Worm (Caenorhabditis elegans): ENCODE data around the gene C16C4.1.

The C16C4.1 gene

ce11 chrII:1884635-1885034 lies 9.4 kb upstream of the C16C4.1 start, which contains the start of gene math-6:
Gene math-6 (minus strand): TSS chrII:1884735.
- no peak for TF ChIP-seq nhr-237 (tag; optimal IDR thresholded peaks at IDR 0.05)
- no peak for TF ChIP-seq nhr-12 (tag; optimal IDR thresholded peaks at IDR 0.05)
- no peak for TF ChIP-seq nhr-10 (tag; optimal IDR thresholded peaks at IDR 0.05)
- no peak for TF ChIP-seq unc-62 (GFP tag; optimal IDR thresholded peaks at IDR 0.05)
- TF ChIP-seq ZK546.5 (tag; optimal IDR thresholded peaks at IDR 0.05), result no peak
- TF ChIP-seq lin-39 (tag; optimal IDR thresholded peaks at IDR 0.05), result no peak
- no peak for TF ChIP-seq blmp-1 (tag; optimal IDR thresholded peaks at IDR 0.05; ENCODE audit: insufficient read depth)
- no peak for TF ChIP-seq fos-1 (tag; optimal IDR thresholded peaks at IDR 0.05)

- TF ChIP-seq fos-1 (tag; optimal IDR thresholded peaks at IDR 0.05), result no peak
Measured at ce11 chrII:1886379-1886778, 7.6 kb upstream of the C16C4.1 start, which contains the start of gene math-7. Gene math-7 (minus strand): TSS chrII:1886479.

ce11 chrII:1889071-1889470 lies 4.9 kb upstream of the C16C4.1 start, which contains the start of gene math-8:
Gene math-8 (minus strand): TSS chrII:1889171.
- no peak for TF ChIP-seq lin-39 (tag; optimal IDR thresholded peaks at IDR 0.05)

ce11 chrII:1890682-1891081 lies 3.3 kb upstream of the C16C4.1 start, which contains the start of gene math-9:
Gene math-9 (minus strand): TSS chrII:1890782.
- TF ChIP-seq nhr-23 (tag; optimal IDR thresholded peaks at IDR 0.05), result no peak
- no peak for TF ChIP-seq Y55F3AM.14 (GFP tag; optimal IDR thresholded peaks at IDR 0.05)
- no peak for TF ChIP-seq peb-1 (tag; optimal IDR thresholded peaks at IDR 0.05)
- TF ChIP-seq R02D3.7 (tag; optimal IDR thresholded peaks at IDR 0.05), result no peak
- TF ChIP-seq snpc-4 (tag; optimal IDR thresholded peaks at IDR 0.05), result no peak
- no peak for TF ChIP-seq nhr-129 (tag; optimal IDR thresholded peaks at IDR 0.05)
- TF ChIP-seq skn-1 (tag; optimal IDR thresholded peaks at IDR 0.05), result no peak
- no peak for TF ChIP-seq nhr-77 (tag; optimal IDR thresholded peaks at IDR 0.05)
- no peak for TF ChIP-seq alr-1 (tag; optimal IDR thresholded peaks at IDR 0.05)
- no peak for TF ChIP-seq nhr-237 (tag; optimal IDR thresholded peaks at IDR 0.05)
- no peak for TF ChIP-seq nhr-6 (tag; optimal IDR thresholded peaks at IDR 0.05)
- no peak for TF ChIP-seq dmd-4 (tag; optimal IDR thresholded peaks at IDR 0.05)

- TF ChIP-seq nhr-21 (tag; optimal IDR thresholded peaks at IDR 0.05), result no peak
- no peak for TF ChIP-seq ZK546.5 (tag; optimal IDR thresholded peaks at IDR 0.05)
- no peak for TF ChIP-seq nhr-6 (tag; optimal IDR thresholded peaks at IDR 0.05)
Measured at ce11 chrII:1895278-1895677, 1.3 kb downstream of the C16C4.1 start, which contains the start of gene C46F9.5. Gene C46F9.5 (plus strand): TSS chrII:1895578.

- TF ChIP-seq sem-4 (tag; optimal IDR thresholded peaks at IDR 0.05) (no peak), elt-1 (tag; optimal IDR thresholded peaks at IDR 0.05) (no peak), sma-9 (GFP tag; optimal IDR thresholded peaks at IDR 0.05) (no peak), sma-9 (tag; optimal IDR thresholded peaks at IDR 0.05) (no peak)
Measured at ce11 chrII:1895762-1896161, 1.8 kb downstream of the C16C4.1 start, which contains the start of gene math-25. Gene math-25 (plus strand): TSS chrII:1896062.

- TF ChIP-seq nhr-21 (tag; optimal IDR thresholded peaks at IDR 0.05) (no peak), fos-1 (tag; optimal IDR thresholded peaks at IDR 0.05) (peak; percentile 9), elt-3 (tag; optimal IDR thresholded peaks at IDR 0.05) (no peak), skn-1 (tag; optimal IDR thresholded peaks at IDR 0.05) (no peak)
Measured at ce11 chrII:1897936-1898335, 3.9 kb downstream of the C16C4.1 start, which contains the start of gene C46F9.6. Gene C46F9.6 (plus strand): TSS chrII:1898236.

ce11 chrII:1899934-1900333 lies 5.9 kb downstream of the C16C4.1 start, which contains the start of gene math-24:
Gene math-24 (plus strand): TSS chrII:1900234.
- TF ChIP-seq nhr-10 (tag; optimal IDR thresholded peaks at IDR 0.05) (no peak), ztf-1 (GFP tag; conservative IDR thresholded peaks at IDR 0.05) (no peak), elt-1 (tag; optimal IDR thresholded peaks at IDR 0.05) (no peak), mbf-1 (tag; optimal IDR thresholded peaks at IDR 0.05) (no peak), unc-62 (GFP tag; optimal IDR thresholded peaks at IDR 0.05) (no peak), mab-5 (tag; optimal IDR thresholded peaks at IDR 0.05) (no peak), ceh-82 (tag; optimal IDR thresholded peaks at IDR 0.05) (no peak)
